Worm (Caenorhabditis elegans) whole organism, late embryonic: Measurements from ENCODE around the gene twk-5.

ENCODE experiments used
- ahr-1 ChIP-seq: sonication (generic microtip); optimal IDR thresholded peaks from 2 replicates; lab custom pipeline; 2016; ENCODE audit warnings: missing genetic modification characterization, missing compliant biosample characterization
- ama-1 ChIP-seq: fragments of 150-350 bp; optimal IDR thresholded peaks from 2 replicates; lab custom pipeline; 2014
- ceh-2 ChIP-seq: sonication (generic microtip); optimal IDR thresholded peaks from 2 replicates; lab custom pipeline; 2016; ENCODE audit warnings: missing genotype, missing genetic modification characterization, missing compliant biosample characterization
- ceh-24 ChIP-seq: sonication (generic microtip); optimal IDR thresholded peaks from 2 replicates; lab custom pipeline; 2016; ENCODE audit warnings: mild to moderate bottlenecking, missing genetic modification characterization, missing compliant biosample characterization
- ceh-31 ChIP-seq: sonication (generic microtip); optimal IDR thresholded peaks from 2 replicates; lab custom pipeline; 2016; ENCODE audit warnings: missing genetic modification characterization, missing compliant biosample characterization
- ceh-34 ChIP-seq: sonication (generic microtip); optimal IDR thresholded peaks from 2 replicates; lab custom pipeline; 2016; ENCODE audit warnings: mild to moderate bottlenecking, missing genetic modification characterization, missing compliant biosample characterization
- ceh-45 ChIP-seq: fragments of 200-800 bp; sonication (Bioruptor generic); IDR thresholded peaks from 2 replicates; pipeline ENCODE4 v1.3.6; 2022; ENCODE audit warnings: missing genetic modification reagents, missing genetic modification characterization, missing compliant biosample characterization
- dmd-4 ChIP-seq: sonication (generic microtip); optimal IDR thresholded peaks from 2 replicates; lab custom pipeline; 2016; ENCODE audit warnings: borderline replicate concordance, missing genetic modification characterization, missing compliant biosample characterization
- dve-1 ChIP-seq: sonication (generic microtip); optimal IDR thresholded peaks from 2 replicates; lab custom pipeline; 2017; ENCODE audit warnings: antibody characterized with exemption, mild to moderate bottlenecking, missing genetic modification characterization, missing compliant biosample characterization
- elt-2 ChIP-seq: sonication (generic microtip); optimal IDR thresholded peaks from 2 replicates; lab custom pipeline; 2016; ENCODE audit warnings: missing genetic modification reagents, missing genetic modification characterization, missing compliant biosample characterization
- fkh-10 ChIP-seq: fragments of 150-350 bp; optimal IDR thresholded peaks from 2 replicates; lab custom pipeline; 2014; ENCODE audit warnings: missing biosample characterization, missing genetic modification reagents, missing genetic modification characterization
- gmeb-2 ChIP-seq: sonication (generic microtip); optimal IDR thresholded peaks from 2 replicates; lab custom pipeline; 2016; ENCODE audit warnings: missing genetic modification characterization, inconsistent platforms, missing compliant biosample characterization
- hlh-30 ChIP-seq: sonication (generic microtip); optimal IDR thresholded peaks from 2 replicates; lab custom pipeline; 2017; ENCODE audit warnings: antibody characterized with exemption, missing genetic modification characterization, missing compliant biosample characterization; ENCODE audit not compliant: insufficient read depth
- hlh-6 ChIP-seq: sonication (generic microtip); optimal IDR thresholded peaks from 2 replicates; lab custom pipeline; 2016; ENCODE audit warnings: missing genotype, missing genetic modification characterization, missing compliant biosample characterization
- hlh-8 ChIP-seq: sonication (generic microtip); optimal IDR thresholded peaks from 2 replicates; lab custom pipeline; 2016; ENCODE audit warnings: missing genotype, missing genetic modification characterization, missing compliant biosample characterization
- nfya-1 ChIP-seq: sonication (generic microtip); optimal IDR thresholded peaks from 2 replicates; lab custom pipeline; 2017; ENCODE audit warnings: missing genetic modification characterization, mild to moderate bottlenecking, missing compliant biosample characterization, antibody characterized with exemption, moderate library complexity
- nhr-11 ChIP-seq: fragments of 150-350 bp; optimal IDR thresholded peaks from 2 replicates; lab custom pipeline; 2014; ENCODE audit warnings: missing biosample characterization, missing genetic modification characterization
- pag-3 ChIP-seq: sonication (generic microtip); optimal IDR thresholded peaks from 2 replicates; lab custom pipeline; 2016; ENCODE audit warnings: missing compliant biosample characterization, missing genetic modification characterization, borderline replicate concordance
- pax-1 ChIP-seq: fragments of 150-350 bp; optimal IDR thresholded peaks from 2 replicates; lab custom pipeline; 2014; ENCODE audit warnings: missing biosample characterization, missing genetic modification characterization
- rnt-1 ChIP-seq: sonication (generic microtip); optimal IDR thresholded peaks from 2 replicates; lab custom pipeline; 2016; ENCODE audit warnings: missing genetic modification characterization, missing compliant biosample characterization
- sdc-2 ChIP-seq: sonication (generic microtip); optimal IDR thresholded peaks from 2 replicates; lab custom pipeline; 2016; ENCODE audit warnings: missing genotype, missing genetic modification characterization, missing compliant biosample characterization
- syd-9 ChIP-seq: sonication (generic microtip); optimal IDR thresholded peaks from 2 replicates; lab custom pipeline; 2016; ENCODE audit warnings: mild to moderate bottlenecking, missing genetic modification characterization, moderate library complexity, missing compliant biosample characterization
- ttx-3 ChIP-seq: sonication (generic microtip); optimal IDR thresholded peaks from 2 replicates; lab custom pipeline; 2016; ENCODE audit warnings: missing genetic modification reagents, missing genetic modification characterization, missing compliant biosample characterization
- unc-42 ChIP-seq: sonication (generic microtip); optimal IDR thresholded peaks from 2 replicates; lab custom pipeline; 2016; ENCODE audit warnings: missing genotype, missing genetic modification characterization, missing compliant biosample characterization
- ztf-16 ChIP-seq: sonication (generic microtip); optimal IDR thresholded peaks from 2 replicates; lab custom pipeline; 2017; ENCODE audit warnings: missing genetic modification characterization, missing compliant biosample characterization

twk-5 gene

DNA sequence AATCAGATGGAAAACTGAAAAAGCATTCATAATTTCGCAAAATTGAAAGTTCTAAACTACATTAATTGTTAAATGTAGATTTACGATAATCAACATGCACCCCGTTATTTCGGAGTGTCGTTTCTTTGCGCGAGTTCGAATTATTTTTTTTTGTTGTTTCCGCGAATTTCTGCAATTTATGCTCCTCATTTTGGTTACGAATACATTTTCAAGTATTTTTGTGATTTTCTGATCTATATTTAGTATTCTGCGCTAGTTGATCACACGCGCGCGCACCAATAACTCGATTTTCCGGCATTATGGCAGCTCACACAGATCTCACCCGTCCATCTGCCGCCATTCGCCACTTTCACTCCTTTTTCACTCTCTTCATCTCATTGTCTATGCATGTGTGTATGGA lies 44.8 kb downstream of the twk-5 start, which contains the start of gene VW02B12L.2:
TSS of gene VW02B12L.2 (minus strand) at position 65 of the 400 bp plus-strand sequence.
- TF ChIP-seq unc-42 (tag; lab: Kevin White, UChicago) = peak; percentile 93
- no peak for TF ChIP-seq gmeb-2

- TF ChIP-seq ama-1 (lab: Kevin White, UChicago) = no peak
- TF ChIP-seq pax-1 = no peak
- no peak for TF ChIP-seq ztf-16
- TF ChIP-seq dve-1 (tag; lab: Kevin White, UChicago) = no peak
- no peak for TF ChIP-seq gmeb-2
- no peak for TF ChIP-seq elt-2
- no peak for TF ChIP-seq hlh-6 (tag; lab: Kevin White, UChicago)
- TF ChIP-seq hlh-30 (tag; lab: Kevin White, UChicago) = no peak
- TF ChIP-seq ceh-34 (tag; lab: Kevin White, UChicago) = no peak
- no peak for TF ChIP-seq ahr-1
- no peak for TF ChIP-seq nhr-11
- TF ChIP-seq ttx-3 = no peak
- no peak for TF ChIP-seq syd-9 (tag; lab: Kevin White, UChicago)
- TF ChIP-seq pag-3 (tag; lab: Kevin White, UChicago) = no peak
- no peak for TF ChIP-seq ceh-2
- TF ChIP-seq ceh-31 (tag; lab: Kevin White, UChicago) = no peak
- TF ChIP-seq ceh-45 (GFP tag; lab: Robert Waterston, UW) = no peak
- TF ChIP-seq sdc-2 (tag; lab: Kevin White, UChicago) = no peak
- no peak for TF ChIP-seq nfya-1 (tag; lab: Kevin White, UChicago)
- TF ChIP-seq, all 69 proteins: peak for 0
These were observed 46.7 kb downstream of the twk-5 start, which contains the start of gene vha-6 for ce11 chrII:11438417-11438816. Gene vha-6 (minus strand): TSS chrII:11438452.

DNA sequence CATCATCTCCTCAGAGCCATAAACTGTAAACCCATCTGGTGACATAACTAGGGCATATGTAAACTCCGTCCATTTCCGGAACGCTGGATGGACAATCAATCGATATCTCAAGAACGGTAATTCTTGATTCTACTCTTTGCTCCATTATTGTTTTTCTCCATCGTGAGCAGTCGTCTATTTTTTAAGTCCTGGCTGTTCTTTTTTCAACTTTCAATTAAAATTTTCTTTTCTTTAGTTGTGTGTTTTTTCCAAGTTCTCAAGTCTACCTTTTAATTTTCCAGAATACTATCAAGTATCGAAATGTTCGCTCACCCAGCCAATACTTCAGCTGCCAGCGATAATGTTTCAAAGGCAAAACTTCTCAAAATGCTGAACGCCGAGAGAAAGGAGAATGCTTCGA lies 51.2 kb downstream of the twk-5 start, which contains the start of gene C05D12.5:
TSS of gene C05D12.5 (plus strand) at position 301 of the 400 bp plus-strand sequence.
- TF ChIP-seq ceh-24 (no peak), fkh-10 (GFP tag; lab: Kevin White, UChicago) (no peak), hlh-30 (tag; lab: Kevin White, UChicago) (no peak), dmd-4 (tag; lab: Kevin White, UChicago) (no peak), rnt-1 (no peak), hlh-8 (no peak)
